Worm (Caenorhabditis elegans) whole organism, young adult: ENCODE results near the gene jmjd-3.1.

Experiments
- B0035.1 ChIP-seq: sonication (generic microtip); optimal IDR thresholded peaks from 2 replicates; lab custom pipeline; 2016; ENCODE audit warnings: missing genetic modification characterization, mild to moderate bottlenecking, missing compliant biosample characterization, missing genotype, missing genetic modification reagents
- B0336.3 ChIP-seq: fragments of 200-800 bp; sonication (Bioruptor generic); IDR thresholded peaks from 2 replicates; pipeline ENCODE4 v1.3.6; 2022; ENCODE audit warnings: missing genetic modification characterization, missing compliant biosample characterization
- F10E7.11 ChIP-seq: sonication (generic microtip); optimal IDR thresholded peaks from 2 replicates; lab custom pipeline; 2017; ENCODE audit warnings: mild to moderate bottlenecking, missing genetic modification characterization, moderate library complexity, missing compliant biosample characterization
- F22D6.2 ChIP-seq: sonication (generic microtip); optimal IDR thresholded peaks from 2 replicates; lab custom pipeline; 2016; ENCODE audit warnings: mild to moderate bottlenecking, missing genetic modification characterization, missing compliant biosample characterization
- F23B12.7 ChIP-seq: sonication (generic microtip); optimal IDR thresholded peaks from 2 replicates; lab custom pipeline; 2017; ENCODE audit warnings: missing genetic modification characterization, mild to moderate bottlenecking, missing compliant biosample characterization, antibody characterized with exemption, moderate library complexity; ENCODE audit not compliant: insufficient read depth
- F55B11.4 ChIP-seq: sonication (generic microtip); optimal IDR thresholded peaks from 2 replicates; lab custom pipeline; 2016; ENCODE audit warnings: missing compliant biosample characterization, missing genetic modification characterization, borderline replicate concordance; ENCODE audit not compliant: insufficient read depth
- T07F8.4 ChIP-seq: sonication (generic microtip); optimal IDR thresholded peaks from 2 replicates; lab custom pipeline; 2016; ENCODE audit warnings: mild to moderate bottlenecking, missing genetic modification characterization, moderate library complexity, missing compliant biosample characterization
- T26A5.8 ChIP-seq: sonication (generic microtip); optimal IDR thresholded peaks from 2 replicates; lab custom pipeline; 2016; ENCODE audit warnings: missing genetic modification characterization, missing compliant biosample characterization
- Y56A3A.18 ChIP-seq: fragments of 200-800 bp; sonication (Bioruptor generic); IDR thresholded peaks from 2 replicates; pipeline ENCODE4 v1.3.6; 2022; ENCODE audit warnings: missing genetic modification reagents, missing genetic modification characterization, missing compliant biosample characterization
- Y67H2A.10 ChIP-seq: fragments of 200-800 bp; sonication (Bioruptor generic); conservative IDR thresholded peaks from 2 replicates; pipeline ENCODE4 v1.3.6; 2022; ENCODE audit warnings: missing genetic modification reagents, missing genetic modification characterization, missing compliant biosample characterization
- Y95B8A.8 ChIP-seq: fragments of 200-800 bp; sonication (Bioruptor generic); IDR thresholded peaks from 2 replicates; pipeline ENCODE4 v1.3.6; 2022; ENCODE audit warnings: missing genetic modification reagents, missing genetic modification characterization, missing compliant biosample characterization
- ZK185.1 ChIP-seq: sonication (generic microtip); optimal IDR thresholded peaks from 2 replicates; lab custom pipeline; 2016; ENCODE audit warnings: mild to moderate bottlenecking, missing genetic modification characterization, missing compliant biosample characterization; ENCODE audit not compliant: poor library complexity, severe bottlenecking
- akir-1 ChIP-seq: fragments of 200-800 bp; sonication (Bioruptor generic); optimal IDR thresholded peaks from 2 replicates; lab custom pipeline; 2018; ENCODE audit warnings: mild to moderate bottlenecking, missing genetic modification characterization, moderate library complexity, missing compliant biosample characterization
- aptf-3 ChIP-seq: fragments of 200-800 bp; sonication (Bioruptor generic); IDR thresholded peaks from 2 replicates; pipeline ENCODE4 v1.3.6; 2022; ENCODE audit warnings: missing genetic modification characterization, missing compliant biosample characterization
- athp-1 ChIP-seq: sonication (generic microtip); optimal IDR thresholded peaks from 2 replicates; lab custom pipeline; 2017; ENCODE audit warnings: mild to moderate bottlenecking, missing genetic modification characterization, missing compliant biosample characterization
- attf-6 ChIP-seq: fragments of 200-800 bp; sonication (Bioruptor generic); IDR thresholded peaks from 2 replicates; pipeline ENCODE4 v1.3.6; 2022; ENCODE audit warnings: missing genetic modification reagents, missing genetic modification characterization, missing compliant biosample characterization
- bed-1 ChIP-seq: fragments of 200-800 bp; sonication (Bioruptor generic); IDR thresholded peaks from 2 replicates; pipeline ENCODE4 v1.3.6; 2022; ENCODE audit warnings: missing genetic modification reagents, missing genetic modification characterization, missing compliant biosample characterization
- cebp-1 ChIP-seq, 2 experiments: fragments of 200-800 bp in 1 of 2; sonication (Bioruptor generic) in 1 of 2; sonication (generic microtip) in 1 of 2; IDR thresholded peaks in 1 of 2; optimal IDR thresholded peaks in 1 of 2; 2 replicates each; pipeline versions ENCODE4 v1.3.6 to Lab custom; 2017 to 2022; ENCODE audit warnings: missing compliant biosample characterization in 2 of 2, missing genetic modification characterization in 2 of 2, mild to moderate bottlenecking in 1 of 2, missing genetic modification reagents in 1 of 2, moderate library complexity in 1 of 2
- cebp-2 ChIP-seq: fragments of 200-800 bp; sonication (Bioruptor generic); IDR thresholded peaks from 2 replicates; pipeline ENCODE4 v1.3.6; 2022; ENCODE audit warnings: missing genetic modification characterization, missing compliant biosample characterization
- him-1 ChIP-seq: sonication (generic microtip); optimal IDR thresholded peaks from 2 replicates; lab custom pipeline; 2016; ENCODE audit warnings: missing genotype, missing genetic modification reagents, missing genetic modification characterization, missing compliant biosample characterization
- hlh-12 ChIP-seq: sonication (generic microtip); optimal IDR thresholded peaks from 2 replicates; lab custom pipeline; 2016; ENCODE audit warnings: missing genetic modification characterization, missing compliant biosample characterization
- hlh-26 ChIP-seq: fragments of 200-800 bp; sonication (Bioruptor generic); conservative IDR thresholded peaks from 2 replicates; pipeline ENCODE4 v1.3.6; 2022; ENCODE audit warnings: missing genetic modification reagents, missing genetic modification characterization, missing compliant biosample characterization
- hmg-20 ChIP-seq: fragments of 200-800 bp; sonication (Bioruptor generic); IDR thresholded peaks from 2 replicates; pipeline ENCODE4 v1.3.6; 2022; ENCODE audit warnings: missing genetic modification reagents, missing genetic modification characterization, missing compliant biosample characterization
- lag-1 ChIP-seq: fragments of 200-800 bp; sonication (Bioruptor generic); IDR thresholded peaks from 2 replicates; pipeline ENCODE4 v1.3.6; 2022; ENCODE audit warnings: missing genetic modification reagents, missing genetic modification characterization, missing compliant biosample characterization
- let-607 ChIP-seq, 2 experiments: fragments of 200-800 bp in 1 of 2; sonication (Bioruptor generic) in 1 of 2; sonication (generic microtip) in 1 of 2; optimal IDR thresholded peaks; 2 replicates each; lab custom pipeline; 2016 to 2018; ENCODE audit warnings: mild to moderate bottlenecking in 2 of 2, missing compliant biosample characterization in 2 of 2, missing genetic modification characterization in 2 of 2, moderate library complexity in 2 of 2, missing genotype in 1 of 2
- lin-35 ChIP-seq, 3 experiments: fragments of 150-350 bp in 2 of 3; sonication (generic microtip) in 1 of 3; optimal IDR thresholded peaks; 2 replicates each; lab custom pipeline; 2014 to 2018; ENCODE audit warnings: missing biosample characterization in 3 of 3, missing genetic modification characterization in 3 of 3, missing genetic modification reagents in 3 of 3
- lin-40 ChIP-seq: sonication (generic microtip); optimal IDR thresholded peaks from 2 replicates; lab custom pipeline; 2016; ENCODE audit warnings: missing genetic modification characterization, mild to moderate bottlenecking, missing compliant biosample characterization, missing genotype, missing genetic modification reagents
- lin-54 ChIP-seq: fragments of 200-800 bp; sonication (Bioruptor generic); optimal IDR thresholded peaks from 2 replicates; lab custom pipeline; 2018; ENCODE audit warnings: mild to moderate bottlenecking, missing genetic modification characterization, missing compliant biosample characterization
- lsl-1 ChIP-seq: fragments of 200-800 bp; sonication (Bioruptor generic); optimal IDR thresholded peaks from 2 replicates; lab custom pipeline; 2018; ENCODE audit warnings: mild to moderate bottlenecking, missing genetic modification characterization, moderate library complexity, missing compliant biosample characterization
- lsy-27 ChIP-seq: sonication (generic microtip); optimal IDR thresholded peaks from 2 replicates; lab custom pipeline; 2017; ENCODE audit warnings: missing genetic modification characterization, mild to moderate bottlenecking, missing compliant biosample characterization, antibody characterized with exemption, missing genotype, borderline replicate concordance; ENCODE audit not compliant: insufficient read depth
- madf-10 ChIP-seq: sonication (generic microtip); optimal IDR thresholded peaks from 2 replicates; lab custom pipeline; 2016; ENCODE audit warnings: mild to moderate bottlenecking, missing genetic modification characterization, missing compliant biosample characterization
- mes-4 ChIP-seq: sonication (generic microtip); optimal IDR thresholded peaks from 2 replicates; lab custom pipeline; 2016; ENCODE audit warnings: missing genotype, missing genetic modification characterization, missing compliant biosample characterization
- mxl-1 ChIP-seq: sonication (generic microtip); optimal IDR thresholded peaks from 2 replicates; lab custom pipeline; 2016; ENCODE audit warnings: missing genetic modification characterization, missing compliant biosample characterization
- nfya-1 ChIP-seq: sonication (generic microtip); optimal IDR thresholded peaks from 2 replicates; lab custom pipeline; 2017; ENCODE audit warnings: antibody characterized with exemption, missing compliant biosample characterization, missing genetic modification characterization, borderline replicate concordance; ENCODE audit not compliant: insufficient read depth
- nfyb-1 ChIP-seq: fragments of 200-800 bp; sonication (Bioruptor generic); IDR thresholded peaks from 2 replicates; pipeline ENCODE4 v1.3.6; 2022; ENCODE audit warnings: missing genetic modification reagents, missing genetic modification characterization, missing compliant biosample characterization
- nhr-80 ChIP-seq: sonication (generic microtip); optimal IDR thresholded peaks from 2 replicates; lab custom pipeline; 2016; ENCODE audit warnings: missing genetic modification characterization, missing compliant biosample characterization
- pha-4 ChIP-seq: fragments of 150-350 bp; sonication (generic microtip); optimal IDR thresholded peaks from 2 replicates; lab custom pipeline; 2014; ENCODE audit warnings: missing biosample characterization, missing genetic modification reagents, missing genetic modification characterization
- somi-1 ChIP-seq: fragments of 200-800 bp; sonication (Bioruptor generic); optimal IDR thresholded peaks from 2 replicates; lab custom pipeline; 2018; ENCODE audit warnings: mild to moderate bottlenecking, missing genetic modification characterization, missing compliant biosample characterization
- tbp1 ChIP-seq: fragments of 200-800 bp; sonication (Bioruptor generic); optimal IDR thresholded peaks from 2 replicates; lab custom pipeline; 2018; ENCODE audit warnings: mild to moderate bottlenecking, missing genetic modification characterization, missing compliant biosample characterization
- tbx-9 ChIP-seq: sonication (generic microtip); optimal IDR thresholded peaks from 2 replicates; lab custom pipeline; 2016; ENCODE audit warnings: borderline replicate concordance, missing genetic modification characterization, inconsistent platforms, missing compliant biosample characterization
- tlf-1 ChIP-seq: fragments of 200-800 bp; sonication (Bioruptor generic); optimal IDR thresholded peaks from 2 replicates; lab custom pipeline; 2018; ENCODE audit warnings: mild to moderate bottlenecking, missing genetic modification characterization, missing compliant biosample characterization
- unc-130 ChIP-seq: sonication (generic microtip); optimal IDR thresholded peaks from 2 replicates; lab custom pipeline; 2016; ENCODE audit warnings: missing genetic modification reagents, missing genetic modification characterization, missing compliant biosample characterization
- ztf-18 ChIP-seq: sonication (generic microtip); optimal IDR thresholded peaks from 2 replicates; lab custom pipeline; 2016; ENCODE audit warnings: missing genotype, mild to moderate bottlenecking, missing genetic modification characterization, missing compliant biosample characterization
- ztf-22 ChIP-seq: fragments of 200-800 bp; sonication (Bioruptor generic); optimal IDR thresholded peaks from 2 replicates; lab custom pipeline; 2018; ENCODE audit warnings: mild to moderate bottlenecking, missing genetic modification characterization, moderate library complexity, missing compliant biosample characterization
- ztf-25 ChIP-seq: fragments of 200-800 bp; sonication (Bioruptor generic); IDR thresholded peaks from 2 replicates; pipeline ENCODE4 v1.3.6; 2022; ENCODE audit warnings: missing genetic modification reagents, missing genetic modification characterization, missing compliant biosample characterization
- ztf-3 ChIP-seq: fragments of 200-800 bp; sonication (Bioruptor generic); optimal IDR thresholded peaks from 2 replicates; lab custom pipeline; 2018; ENCODE audit warnings: mild to moderate bottlenecking, missing genetic modification characterization, missing compliant biosample characterization
- ztf-6 ChIP-seq: fragments of 200-800 bp; sonication (Bioruptor generic); IDR thresholded peaks from 2 replicates; pipeline ENCODE4 v1.3.6; 2022; ENCODE audit warnings: missing genetic modification reagents, missing genetic modification characterization, missing compliant biosample characterization

Gene jmjd-3.1

ce11 chrX:8608756-8609155 is 37.9 kb downstream of the jmjd-3.1 start (continued):
- TF ChIP-seq F55B11.4 (tag; lab: Kevin White, UChicago) (no peak), hlh-26 (no peak), athp-1 (tag; lab: Kevin White, UChicago) (peak; percentile 29), mxl-1 (peak; percentile 53), ztf-6 (GFP tag; lab: Robert Waterston, UW) (no peak), Y56A3A.18 (GFP tag; lab: Robert Waterston, UW) (0 out of 2 replicates have a peak, but pooled peaks have one; percentile 65), lag-1 (GFP tag; lab: Robert Waterston, UW) (no peak), nhr-80 (tag; lab: Kevin White, UChicago) (no peak), cebp-2 (GFP tag; lab: Robert Waterston, UW) (0 out of 2 replicates have a peak, but pooled peaks have one; percentile 67), akir-1 (no peak), hlh-12 (tag; lab: Kevin White, UChicago) (no peak), F22D6.2 (tag; lab: Kevin White, UChicago) (no peak), F23B12.7 (tag; lab: Kevin White, UChicago) (peak; percentile 53), hmg-20 (GFP tag; lab: Robert Waterston, UW) (peak; percentile 62; the same call in 1 of the 2 replicates), nfya-1 (tag; lab: Kevin White, UChicago) (no peak), T26A5.8 (tag; lab: Kevin White, UChicago) (peak; percentile 33), lin-40 (tag; lab: Kevin White, UChicago) (peak; percentile 50), nfyb-1 (GFP tag; lab: Robert Waterston, UW) (peak; percentile 75), lsl-1 (GFP tag; lab: Kevin White, UChicago) (no peak), pha-4 (tag; lab: Kevin White, UChicago) (no peak), lin-35 (GFP tag; optimal IDR thresholded peaks at IDR 0.05; lab: Kevin White, UChicago) (peak in 1 of 3 experiments; percentile 15), Y67H2A.10 (GFP tag; lab: Robert Waterston, UW) (no peak; the same call in 1 of the 2 replicates), tbx-9 (no peak), let-607 (tag; optimal IDR thresholded peaks at IDR 0.05; lab: Kevin White, UChicago) (peak in 1 of 2 experiments; percentile 43), ztf-3 (no peak), F10E7.11 (tag; lab: Kevin White, UChicago) (no peak), ztf-18 (tag; lab: Kevin White, UChicago) (peak; percentile 55), somi-1 (peak; percentile 69), aptf-3 (GFP tag; lab: Robert Waterston, UW) (no peak), Y95B8A.8 (no peak), B0336.3 (GFP tag; lab: Robert Waterston, UW) (no peak), mes-4 (no peak), bed-1 (GFP tag; lab: Robert Waterston, UW) (0 out of 2 replicates have a peak, but pooled peaks have one; percentile 69), him-1 (tag; lab: Kevin White, UChicago) (peak; percentile 79), tbp1 (GFP tag; lab: Kevin White, UChicago) (peak; percentile 90), ztf-25 (GFP tag; lab: Robert Waterston, UW) (peak; percentile 27; the same call in 1 of the 2 replicates), lin-54 (GFP tag; lab: Kevin White, UChicago) (no peak), ZK185.1 (tag; lab: Kevin White, UChicago) (peak; percentile 92), unc-130 (GFP tag; lab: Kevin White, UChicago) (peak; percentile 1), B0035.1 (tag; lab: Kevin White, UChicago) (no peak), lsy-27 (peak; percentile 42), ztf-22 (GFP tag; lab: Kevin White, UChicago) (no peak), cebp-1 (GFP tag; IDR thresholded peaks at IDR 0.05; lab: Robert Waterston, UW) (no peak), cebp-1 (tag; optimal IDR thresholded peaks at IDR 0.05; lab: Kevin White, UChicago) (no peak), tlf-1 (GFP tag; lab: Kevin White, UChicago) (no peak), madf-10 (tag; lab: Kevin White, UChicago) (no peak), T07F8.4 (tag; lab: Kevin White, UChicago) (peak; percentile 53), attf-6 (peak; percentile 58; the same call in 1 of the 2 replicates)
